Worm (Caenorhabditis elegans) whole organism, late embryonic: Measurements from ENCODE around the gene rpl-9.

Experiments
- F13H6.1 ChIP-seq: sonication (generic microtip); optimal IDR thresholded peaks from 2 replicates; lab custom pipeline; 2016; ENCODE audit warnings: missing genetic modification characterization, missing compliant biosample characterization
- T23F11.4 ChIP-seq: fragments of 200-800 bp; sonication (Bioruptor generic); optimal IDR thresholded peaks from 2 replicates; lab custom pipeline; 2018; ENCODE audit warnings: mild to moderate bottlenecking, missing genetic modification characterization, missing compliant biosample characterization
- ceh-9 ChIP-seq: sonication (generic microtip); optimal IDR thresholded peaks from 2 replicates; lab custom pipeline; 2016; ENCODE audit warnings: mild to moderate bottlenecking, missing genetic modification characterization, inconsistent platforms, missing compliant biosample characterization
- nfya-1 ChIP-seq: sonication (generic microtip); optimal IDR thresholded peaks from 2 replicates; lab custom pipeline; 2017; ENCODE audit warnings: missing genetic modification characterization, mild to moderate bottlenecking, missing compliant biosample characterization, antibody characterized with exemption, moderate library complexity
- rnt-1 ChIP-seq: sonication (generic microtip); optimal IDR thresholded peaks from 2 replicates; lab custom pipeline; 2016; ENCODE audit warnings: missing genetic modification characterization, missing compliant biosample characterization
- unc-55 ChIP-seq: sonication (generic microtip); optimal IDR thresholded peaks from 2 replicates; lab custom pipeline; 2017; ENCODE audit warnings: missing biosample characterization, missing genetic modification reagents, missing genetic modification characterization

DNA sequence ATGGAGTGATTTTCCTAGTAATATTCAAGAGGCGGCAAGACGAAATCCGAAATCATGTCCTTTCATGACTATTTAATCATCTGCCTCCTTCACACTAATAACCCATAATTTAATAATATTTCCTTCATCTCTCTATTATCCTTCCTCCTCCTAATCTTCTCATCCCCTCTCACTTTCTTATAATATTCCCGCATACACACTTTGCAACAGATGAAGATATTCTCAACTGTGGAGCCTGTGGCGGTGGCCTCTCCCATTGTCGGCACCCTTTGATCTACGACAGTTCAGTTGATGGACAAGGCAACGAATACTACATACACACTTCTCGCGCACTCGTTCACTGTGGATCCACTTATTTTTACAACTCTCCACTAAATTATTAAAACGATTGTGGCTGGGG lies 14.0 kb downstream of the rpl-9 start:
- TF ChIP-seq rnt-1 (tag; lab: Kevin White, UChicago) (no peak), unc-55 (peak; percentile 78), nfya-1 (tag; lab: Kevin White, UChicago) (no peak), ceh-9 (tag; lab: Kevin White, UChicago) (no peak), T23F11.4 (GFP tag; lab: Kevin White, UChicago) (no peak), F13H6.1 (no peak)
